Worm (Caenorhabditis elegans) whole organism, early embryonic: ENCODE results near the gene polk-1.

Experiments used
- B0310.2 ChIP-seq: sonication (generic microtip); optimal IDR thresholded peaks from 2 replicates; lab custom pipeline; 2016; ENCODE audit warnings: mild to moderate bottlenecking, missing genetic modification characterization, missing compliant biosample characterization
- F13C5.2 ChIP-seq: sonication (generic microtip); optimal IDR thresholded peaks from 2 replicates; lab custom pipeline; 2017; ENCODE audit warnings: mild to moderate bottlenecking, missing genetic modification characterization, inconsistent platforms, missing compliant biosample characterization
- aly-1 ChIP-seq: sonication (generic microtip); optimal IDR thresholded peaks from 2 replicates; lab custom pipeline; 2016; ENCODE audit warnings: missing genetic modification characterization, missing compliant biosample characterization
- ama-1 ChIP-seq: fragments of 150-350 bp; optimal IDR thresholded peaks from 2 replicates; lab custom pipeline; 2014
- ceh-13 ChIP-seq: fragments of 200-800 bp; sonication (Bioruptor generic); optimal IDR thresholded peaks from 2 replicates; lab custom pipeline; 2018; ENCODE audit warnings: mild to moderate bottlenecking, missing genetic modification characterization, missing compliant biosample characterization
- flt-1 ChIP-seq: fragments of 200-800 bp; sonication (Bioruptor generic); IDR thresholded peaks from 2 replicates; pipeline ENCODE4 v1.3.6; 2022; ENCODE audit warnings: missing genetic modification characterization, missing compliant biosample characterization
- hmbx-1 ChIP-seq: sonication (generic microtip); optimal IDR thresholded peaks from 2 replicates; lab custom pipeline; 2016; ENCODE audit warnings: mild to moderate bottlenecking, missing genetic modification characterization, missing compliant biosample characterization
- hnd-1 ChIP-seq: sonication (generic microtip); optimal IDR thresholded peaks from 2 replicates; lab custom pipeline; 2016; ENCODE audit warnings: missing genetic modification characterization, missing compliant biosample characterization
- pes-1 ChIP-seq: fragments of 200-800 bp; sonication (Bioruptor generic); IDR thresholded peaks from 2 replicates; pipeline ENCODE4 v1.3.6; 2022; ENCODE audit warnings: missing genetic modification reagents, missing genetic modification characterization, missing compliant biosample characterization
- sea-1 ChIP-seq: fragments of 200-800 bp; sonication (Bioruptor generic); conservative IDR thresholded peaks from 2 replicates; pipeline ENCODE4 v1.3.6; 2022; ENCODE audit warnings: missing genetic modification characterization, missing compliant biosample characterization
- tbx-11 ChIP-seq: fragments of 200-800 bp; sonication (Bioruptor generic); IDR thresholded peaks from 2 replicates; pipeline ENCODE4 v1.3.6; 2022; ENCODE audit warnings: missing genetic modification characterization, missing compliant biosample characterization
- tbx-37 ChIP-seq: fragments of 200-800 bp; sonication (Bioruptor generic); conservative IDR thresholded peaks from 2 replicates; pipeline ENCODE4 v1.3.6; 2022; ENCODE audit warnings: missing genetic modification reagents, missing genetic modification characterization, missing compliant biosample characterization

- no peak for TF ChIP-seq sea-1 (GFP tag; lab: Robert Waterston, UW)
- no peak for TF ChIP-seq ama-1 (lab: Kevin White, UChicago)
- no peak for TF ChIP-seq B0310.2
- TF ChIP-seq ceh-13 (GFP tag; lab: Kevin White, UChicago): no peak
- TF ChIP-seq flt-1 (GFP tag; lab: Robert Waterston, UW): no peak
- no peak for TF ChIP-seq hmbx-1 (tag; lab: Kevin White, UChicago)
- TF ChIP-seq F13C5.2 (tag; lab: Kevin White, UChicago): no peak
- no peak for TF ChIP-seq tbx-37 (GFP tag; lab: Robert Waterston, UW)
- TF ChIP-seq hnd-1: no peak
- TF ChIP-seq tbx-11: no peak
- no peak for TF ChIP-seq pes-1 (GFP tag; lab: Robert Waterston, UW)
- TF ChIP-seq aly-1 (tag; lab: Kevin White, UChicago): no peak
Observed at ce11 chrIII:8621002-8621401, 7.4 kb downstream of the polk-1 start.
